Fruit fly (Drosophila melanogaster): ENCODE data around the gene Tpt.

Gene Tpt

dm6 chr3L:8372035-8372434 is 33.0 kb downstream of the Tpt start, which contains the start of gene ImpE1:
TSS of gene ImpE1 (plus strand) at chr3L:8372405.
- TF ChIP-seq insv (optimal IDR thresholded peaks at IDR 0.05), result no peak
- TF ChIP-seq h (optimal IDR thresholded peaks at IDR 0.05), result no peak
- TF ChIP-seq psq (optimal IDR thresholded peaks at IDR 0.05), result no peak
- TF ChIP-seq ttk (optimal IDR thresholded peaks at IDR 0.05), result no peak
- TF ChIP-seq Myc (optimal IDR thresholded peaks at IDR 0.05), result no peak
- no peak for TF ChIP-seq Sin3A (optimal IDR thresholded peaks at IDR 0.05)

dm6 chr3L:8371538-8371937 is 33.5 kb downstream of the Tpt start:
- TF ChIP-seq insv (optimal IDR thresholded peaks at IDR 0.05), result no peak
- no peak for TF ChIP-seq psq (optimal IDR thresholded peaks at IDR 0.05)
- no peak for TF ChIP-seq Sin3A (optimal IDR thresholded peaks at IDR 0.05)
- no peak for TF ChIP-seq h (optimal IDR thresholded peaks at IDR 0.05)
- TF ChIP-seq ttk (optimal IDR thresholded peaks at IDR 0.05), result no peak
- TF ChIP-seq Myc (optimal IDR thresholded peaks at IDR 0.05), result no peak

- TF ChIP-seq Myc (optimal IDR thresholded peaks at IDR 0.05), result no peak
- no peak for TF ChIP-seq insv (optimal IDR thresholded peaks at IDR 0.05)
- no peak for TF ChIP-seq h (optimal IDR thresholded peaks at IDR 0.05)
- no peak for TF ChIP-seq psq (optimal IDR thresholded peaks at IDR 0.05)
- no peak for TF ChIP-seq ttk (optimal IDR thresholded peaks at IDR 0.05)
- TF ChIP-seq Sin3A (optimal IDR thresholded peaks at IDR 0.05), result no peak
These were observed 34.2 kb downstream of the Tpt start for dm6 chr3L:8370922-8371321.

- no peak for TF ChIP-seq psq (optimal IDR thresholded peaks at IDR 0.05)
- no peak for TF ChIP-seq Myc (optimal IDR thresholded peaks at IDR 0.05)
- no peak for TF ChIP-seq insv (optimal IDR thresholded peaks at IDR 0.05)
- no peak for TF ChIP-seq h (optimal IDR thresholded peaks at IDR 0.05)
- no peak for TF ChIP-seq ttk (optimal IDR thresholded peaks at IDR 0.05)
These were observed 35.6 kb downstream of the Tpt start for dm6 chr3L:8369456-8369855.

- TF ChIP-seq ttk (optimal IDR thresholded peaks at IDR 0.05), result no peak
- no peak for TF ChIP-seq Sin3A (optimal IDR thresholded peaks at IDR 0.05)
- TF ChIP-seq Myc (optimal IDR thresholded peaks at IDR 0.05), result no peak
- TF ChIP-seq psq (optimal IDR thresholded peaks at IDR 0.05), result no peak
- no peak for TF ChIP-seq h (optimal IDR thresholded peaks at IDR 0.05)
- no peak for TF ChIP-seq insv (optimal IDR thresholded peaks at IDR 0.05)
These were observed 36.3 kb downstream of the Tpt start for dm6 chr3L:8368694-8369344.

dm6 chr3L:8363266-8363665 is 41.8 kb downstream of the Tpt start:
- TF ChIP-seq ttk (optimal IDR thresholded peaks at IDR 0.05) (no peak), Myc (optimal IDR thresholded peaks at IDR 0.05) (no peak), psq (optimal IDR thresholded peaks at IDR 0.05) (no peak), Sin3A (optimal IDR thresholded peaks at IDR 0.05) (no peak), h (optimal IDR thresholded peaks at IDR 0.05) (no peak), insv (optimal IDR thresholded peaks at IDR 0.05) (no peak)

dm6 chr3L:8360643-8361110 is 44.4 kb downstream of the Tpt start, which contains the start of gene Idh:
TSS of gene Idh (minus strand) at chr3L:8360906.
- no peak for TF ChIP-seq psq (optimal IDR thresholded peaks at IDR 0.05)
- no peak for TF ChIP-seq Myc (optimal IDR thresholded peaks at IDR 0.05)
- TF ChIP-seq ttk (optimal IDR thresholded peaks at IDR 0.05), result no peak
- TF ChIP-seq h (optimal IDR thresholded peaks at IDR 0.05), result no peak
- no peak for TF ChIP-seq insv (optimal IDR thresholded peaks at IDR 0.05)
- TF ChIP-seq Sin3A (optimal IDR thresholded peaks at IDR 0.05), result no peak

dm6 chr3L:8360063-8360642 is 44.9 kb downstream of the Tpt start:
- no peak for TF ChIP-seq psq (optimal IDR thresholded peaks at IDR 0.05)
- no peak for TF ChIP-seq h (optimal IDR thresholded peaks at IDR 0.05)
- no peak for TF ChIP-seq Myc (optimal IDR thresholded peaks at IDR 0.05)
- no peak for TF ChIP-seq insv (optimal IDR thresholded peaks at IDR 0.05)
- TF ChIP-seq Sin3A (optimal IDR thresholded peaks at IDR 0.05), result no peak
- TF ChIP-seq ttk (optimal IDR thresholded peaks at IDR 0.05), result no peak

- TF ChIP-seq Sin3A (optimal IDR thresholded peaks at IDR 0.05), result no peak
- no peak for TF ChIP-seq ttk (optimal IDR thresholded peaks at IDR 0.05)
- no peak for TF ChIP-seq h (optimal IDR thresholded peaks at IDR 0.05)
- TF ChIP-seq psq (optimal IDR thresholded peaks at IDR 0.05), result no peak
- no peak for TF ChIP-seq Myc (optimal IDR thresholded peaks at IDR 0.05)
- no peak for TF ChIP-seq insv (optimal IDR thresholded peaks at IDR 0.05)
These were observed 46.2 kb downstream of the Tpt start for dm6 chr3L:8358776-8359455.

- TF ChIP-seq insv (optimal IDR thresholded peaks at IDR 0.05), result no peak
- TF ChIP-seq psq (optimal IDR thresholded peaks at IDR 0.05), result no peak
- no peak for TF ChIP-seq Sin3A (optimal IDR thresholded peaks at IDR 0.05)
- TF ChIP-seq h (optimal IDR thresholded peaks at IDR 0.05), result no peak
- TF ChIP-seq Myc (optimal IDR thresholded peaks at IDR 0.05), result no peak
- no peak for TF ChIP-seq ttk (optimal IDR thresholded peaks at IDR 0.05)
These were observed 46.9 kb downstream of the Tpt start for dm6 chr3L:8358138-8358537.

- TF ChIP-seq insv (optimal IDR thresholded peaks at IDR 0.05) (no peak), psq (optimal IDR thresholded peaks at IDR 0.05) (no peak), Sin3A (optimal IDR thresholded peaks at IDR 0.05) (no peak), h (optimal IDR thresholded peaks at IDR 0.05) (no peak), ttk (optimal IDR thresholded peaks at IDR 0.05) (no peak), Myc (optimal IDR thresholded peaks at IDR 0.05) (no peak)
These were observed 48.9 kb downstream of the Tpt start, which contains the start of gene Culd for dm6 chr3L:8356196-8356595. TSS of gene Culd (minus strand) at chr3L:8356296.

Data from Kc167 (cell line).